Fruit fly (Drosophila melanogaster): Measurements from ENCODE around the gene Gba1b.

Gba1b gene

dm6 chr3R:23729632-23730471 is 25.2 kb downstream of the Gba1b start (continued):
- peak; percentile 18 for TF ChIP-seq CG2875 (GFP tag; optimal IDR thresholded peaks at IDR 0.05)
- TF ChIP-seq Hr3 (GFP tag; optimal IDR thresholded peaks at IDR 0.05), result no peak
- TF ChIP-seq CG4328 (GFP tag; optimal IDR thresholded peaks at IDR 0.05), result no peak
- TF ChIP-seq Gsc (GFP tag; IDR thresholded peaks at IDR 0.05), result no peak
- TF ChIP-seq Mad (GFP tag; optimal IDR thresholded peaks at IDR 0.05), result no peak
- peak; percentile 61 for TF ChIP-seq nom (GFP tag; optimal IDR thresholded peaks at IDR 0.05)
- no peak for TF ChIP-seq CG2120 (GFP tag; optimal IDR thresholded peaks at IDR 0.05)
- peak; percentile 36 for TF ChIP-seq HmgZ (tag; optimal IDR thresholded peaks at IDR 0.05)
- peak in 2 of 3 experiments; percentile 65 to 92 for TF ChIP-seq Stat92E (GFP tag; optimal IDR thresholded peaks at IDR 0.05)
- peak; percentile 42 for TF ChIP-seq CG5180 (GFP tag; optimal IDR thresholded peaks at IDR 0.05)
- peak; percentile 45 for TF ChIP-seq exex (tag; optimal IDR thresholded peaks at IDR 0.05)
- no peak for TF ChIP-seq insv (GFP tag; optimal IDR thresholded peaks at IDR 0.05)
- no peak for TF ChIP-seq Poxn (GFP tag; IDR thresholded peaks at IDR 0.05)
- TF ChIP-seq CG8765 (GFP tag; IDR thresholded peaks at IDR 0.05), result 0 out of 2 replicates have a peak, but pooled peaks have one; percentile 31
- no peak for TF ChIP-seq CG16863 (GFP tag; optimal IDR thresholded peaks at IDR 0.05)
- no peak for TF ChIP-seq Aef1 (GFP tag; IDR thresholded peaks at IDR 0.05)
- TF ChIP-seq CG8359 (GFP tag; optimal IDR thresholded peaks at IDR 0.05; ENCODE audit: borderline replicate concordance), result no peak
- TF ChIP-seq Bdp1 (GFP tag; optimal IDR thresholded peaks at IDR 0.05), result peak; percentile 99
- TF ChIP-seq CG15696 (tag; optimal IDR thresholded peaks at IDR 0.05), result no peak
- TF ChIP-seq kah (GFP tag; optimal IDR thresholded peaks at IDR 0.05), result no peak
- peak; percentile 72 for TF ChIP-seq CG34224 (GFP tag; IDR thresholded peaks at IDR 0.05; ENCODE audit: partially characterized antibody)
- TF ChIP-seq CG4404 (GFP tag; IDR thresholded peaks at IDR 0.05), result no peak
- TF ChIP-seq otp (GFP tag; IDR thresholded peaks at IDR 0.05), result no peak
- no peak for TF ChIP-seq CG7928 (GFP tag; optimal IDR thresholded peaks at IDR 0.05)
- TF ChIP-seq CG10654 (GFP tag; optimal IDR thresholded peaks at IDR 0.05), result no peak
- TF ChIP-seq dmrt99B (tag; optimal IDR thresholded peaks at IDR 0.05), result peak; percentile 19
- TF ChIP-seq CG32767 (GFP tag; IDR thresholded peaks at IDR 0.05), result no peak
- TF ChIP-seq CG13775 (GFP tag; optimal IDR thresholded peaks at IDR 0.05), result no peak
- peak; percentile 26 for TF ChIP-seq Fer1 (GFP tag; optimal IDR thresholded peaks at IDR 0.05)
- peak; percentile 36; the same call in 1 of the 2 replicates for TF ChIP-seq gsb (GFP tag; IDR thresholded peaks at IDR 0.05)
- TF ChIP-seq CG14710 (tag; optimal IDR thresholded peaks at IDR 0.05), result peak; percentile 21
- 0 out of 3 replicates have a peak, but pooled peaks have one; percentile 22 for TF ChIP-seq dysf (GFP tag; IDR thresholded peaks at IDR 0.05)
- peak; percentile 44 for TF ChIP-seq mld (GFP tag; IDR thresholded peaks at IDR 0.05; ENCODE audit: partially characterized antibody)
- TF ChIP-seq esg (GFP tag; conservative IDR thresholded peaks at IDR 0.05), result no peak
- TF ChIP-seq CG8281 (tag; optimal IDR thresholded peaks at IDR 0.05), result no peak
- TF ChIP-seq chn (GFP tag; optimal IDR thresholded peaks at IDR 0.05), result peak; percentile 88
- TF ChIP-seq CG12942 (GFP tag; optimal IDR thresholded peaks at IDR 0.05), result no peak
- no peak for TF ChIP-seq jigr1 (GFP tag; IDR thresholded peaks at IDR 0.05)
- peak; percentile 34; the same call in 1 of the 2 replicates for TF ChIP-seq vvl (GFP tag; IDR thresholded peaks at IDR 0.05)
- peak; percentile 89 for TF ChIP-seq pros (GFP tag; optimal IDR thresholded peaks at IDR 0.05)
- no peak for TF ChIP-seq cas (GFP tag; IDR thresholded peaks at IDR 0.05)
- TF ChIP-seq CG7786 (GFP tag; optimal IDR thresholded peaks at IDR 0.05), result no peak
- TF ChIP-seq ham (GFP tag; IDR thresholded peaks at IDR 0.05), result no peak; the same call in 1 of the 2 replicates
- TF ChIP-seq ken (GFP tag; IDR thresholded peaks at IDR 0.05), result 0 out of 3 replicates have a peak, but pooled peaks have one; percentile 40
- TF ChIP-seq GATAe (GFP tag; conservative IDR thresholded peaks at IDR 0.05), result no peak
- TF ChIP-seq fd3F (GFP tag; optimal IDR thresholded peaks at IDR 0.05), result no peak
- no peak for TF ChIP-seq Trl (optimal IDR thresholded peaks at IDR 0.05)
- TF ChIP-seq Trl (GFP tag; optimal IDR thresholded peaks at IDR 0.05), result no peak
- TF ChIP-seq Xrp1 (GFP tag; IDR thresholded peaks at IDR 0.05), result peak; percentile 16; the same call in 1 of the 2 replicates
